Fruit fly (Drosophila melanogaster) whole organism, prepupa: ENCODE measurements around the gene CG42716.
A peak's percentile ranks its signal among the peaks of the same experiment; 100 is the strongest.

Experiments
- Blimp-1 ChIP-seq: fragments of 200-800 bp; sonication (Bioruptor generic); optimal IDR thresholded peaks from 3 replicates; lab custom pipeline; 2017; ENCODE audit warnings: missing biosample characterization, missing genetic modification characterization, mild to moderate bottlenecking, moderate library complexity, missing genetic modification reagents
- CG10631 ChIP-seq: fragments of 200-800 bp; sonication (Bioruptor generic); optimal IDR thresholded peaks from 2 replicates; lab custom pipeline; 2016; ENCODE audit warnings: missing biosample characterization, missing genetic modification characterization
- CG10669 ChIP-seq: fragments of 200-800 bp; sonication (Bioruptor generic); optimal IDR thresholded peaks from 3 replicates; lab custom pipeline; 2018; ENCODE audit warnings: missing biosample characterization, mild to moderate bottlenecking, missing genetic modification characterization, moderate library complexity
- CG11294 ChIP-seq: fragments of 200-800 bp; sonication (Bioruptor generic); IDR thresholded peaks from 2 replicates; pipeline ENCODE4 v1.3.6; 2022; ENCODE audit warnings: missing biosample characterization, missing genetic modification characterization
- CG11762 ChIP-seq: fragments of 200-800 bp; sonication (Bioruptor generic); optimal IDR thresholded peaks from 3 replicates; lab custom pipeline; 2016; ENCODE audit warnings: missing biosample characterization, missing genetic modification characterization; ENCODE audit not compliant: insufficient read depth
- CG11902 ChIP-seq: fragments of 200-800 bp; sonication (Bioruptor generic); optimal IDR thresholded peaks from 3 replicates; lab custom pipeline; 2016; ENCODE audit warnings: missing biosample characterization, missing genetic modification characterization
- CG15336 ChIP-seq: fragments of 200-800 bp; sonication (Bioruptor generic); IDR thresholded peaks from 2 replicates; pipeline ENCODE4 v1.3.6; 2022; ENCODE audit warnings: missing biosample characterization, missing genetic modification characterization
- CG1621 ChIP-seq: fragments of 200-800 bp; sonication (Bioruptor generic); optimal IDR thresholded peaks from 3 replicates; lab custom pipeline; 2018; ENCODE audit warnings: missing biosample characterization, mild to moderate bottlenecking, missing genetic modification characterization
- CG31627 ChIP-seq: fragments of 200-800 bp; sonication (Bioruptor generic); optimal IDR thresholded peaks from 3 replicates; lab custom pipeline; 2016; ENCODE audit warnings: missing biosample characterization, missing genetic modification characterization
- CG32006 ChIP-seq: fragments of 200-800 bp; sonication (Bioruptor generic); optimal IDR thresholded peaks from 3 replicates; lab custom pipeline; 2017; ENCODE audit warnings: missing biosample characterization, mild to moderate bottlenecking, missing genetic modification characterization
- CG34406 ChIP-seq: fragments of 200-800 bp; sonication (Bioruptor generic); optimal IDR thresholded peaks from 3 replicates; lab custom pipeline; 2016; ENCODE audit warnings: missing biosample characterization, missing genetic modification characterization
- CG3919 ChIP-seq: fragments of 200-800 bp; sonication (Bioruptor generic); optimal IDR thresholded peaks from 3 replicates; lab custom pipeline; 2016; ENCODE audit warnings: missing biosample characterization, missing genetic modification characterization
- CG6163 ChIP-seq: fragments of 200-800 bp; sonication (Bioruptor generic); IDR thresholded peaks from 3 replicates; pipeline ENCODE4 v1.3.6; 2022; ENCODE audit warnings: missing biosample characterization, missing genetic modification characterization
- CG6792 ChIP-seq: fragments of 200-800 bp; sonication (Bioruptor generic); optimal IDR thresholded peaks from 3 replicates; lab custom pipeline; 2016; ENCODE audit warnings: missing biosample characterization, missing genetic modification characterization
- CG6808 ChIP-seq: fragments of 200-800 bp; sonication (Bioruptor generic); optimal IDR thresholded peaks from 3 replicates; lab custom pipeline; 2017; ENCODE audit warnings: missing biosample characterization, missing genetic modification characterization, mild to moderate bottlenecking, moderate library complexity, missing genetic modification reagents
- CG6854 ChIP-seq: fragments of 200-800 bp; sonication (Bioruptor generic); optimal IDR thresholded peaks from 2 replicates; lab custom pipeline; 2017; ENCODE audit warnings: missing biosample characterization, mild to moderate bottlenecking, missing genetic modification characterization
- CG7368 ChIP-seq: fragments of 200-800 bp; sonication (Bioruptor generic); optimal IDR thresholded peaks from 3 replicates; lab custom pipeline; 2016; ENCODE audit warnings: missing biosample characterization, missing genetic modification characterization
- CG8119 ChIP-seq: fragments of 200-800 bp; sonication (Bioruptor generic); IDR thresholded peaks from 3 replicates; pipeline ENCODE4 v1.3.6; 2022; ENCODE audit warnings: missing biosample characterization, missing genetic modification characterization
- CG8319 ChIP-seq: fragments of 200-800 bp; sonication (Bioruptor generic); optimal IDR thresholded peaks from 3 replicates; lab custom pipeline; 2016; ENCODE audit warnings: missing biosample characterization, missing genetic modification characterization
- CG8632 ChIP-seq: fragments of 200-800 bp; sonication (Bioruptor generic); optimal IDR thresholded peaks from 3 replicates; lab custom pipeline; 2016; ENCODE audit warnings: missing biosample characterization, missing genetic modification characterization
- CG9139 ChIP-seq: fragments of 200-800 bp; sonication (Bioruptor generic); optimal IDR thresholded peaks from 3 replicates; lab custom pipeline; 2017; ENCODE audit warnings: missing biosample characterization, mild to moderate bottlenecking, missing genetic modification characterization
- Eip75B ChIP-seq: fragments of 200-800 bp; sonication (Bioruptor generic); optimal IDR thresholded peaks from 3 replicates; lab custom pipeline; 2016; ENCODE audit warnings: missing biosample characterization, missing genetic modification characterization
- Eip78C ChIP-seq: fragments of 200-800 bp; sonication (Bioruptor generic); peaks from one replicate; lab custom pipeline; 2016; ENCODE audit warnings: missing biosample characterization, missing genetic modification characterization
- Eip93F ChIP-seq: fragments of 200-800 bp; sonication (Bioruptor generic); optimal IDR thresholded peaks from 2 replicates; lab custom pipeline; 2016; ENCODE audit warnings: missing biosample characterization, mild to moderate bottlenecking, missing genetic modification characterization
- Ets21C ChIP-seq: fragments of 200-800 bp; sonication (Bioruptor generic); optimal IDR thresholded peaks from 3 replicates; lab custom pipeline; 2016; ENCODE audit warnings: missing biosample characterization, missing genetic modification characterization
- Ets96B ChIP-seq: fragments of 200-800 bp; optimal IDR thresholded peaks from 2 replicates; lab custom pipeline; 2019; ENCODE audit warnings: missing biosample characterization, mild to moderate bottlenecking, missing genetic modification characterization, moderate library complexity
- Gug ChIP-seq: fragments of 200-800 bp; sonication (Bioruptor generic); IDR thresholded peaks from 2 replicates; pipeline ENCODE4 v1.3.6; 2022; ENCODE audit warnings: missing biosample characterization, missing genetic modification characterization
- Hr38 ChIP-seq: sonication (Bioruptor generic); optimal IDR thresholded peaks from 2 replicates; lab custom pipeline; 2016; ENCODE audit warnings: missing biosample characterization, missing genetic modification characterization
- Hr39 ChIP-seq: fragments of 200-800 bp; sonication (Bioruptor generic); optimal IDR thresholded peaks from 2 replicates; lab custom pipeline; 2016; ENCODE audit warnings: missing biosample characterization, missing genetic modification characterization
- Lpt ChIP-seq: fragments of 200-800 bp; sonication (Bioruptor generic); optimal IDR thresholded peaks from 3 replicates; lab custom pipeline; 2016; ENCODE audit warnings: missing biosample characterization, missing genetic modification characterization
- Met ChIP-seq: fragments of 200-800 bp; sonication (Bioruptor generic); optimal IDR thresholded peaks from 3 replicates; lab custom pipeline; 2016; ENCODE audit warnings: missing biosample characterization, missing genetic modification characterization
- OdsH ChIP-seq: fragments of 200-800 bp; sonication (Bioruptor generic); optimal IDR thresholded peaks from 3 replicates; lab custom pipeline; 2016; ENCODE audit warnings: missing biosample characterization, missing genetic modification characterization
- Sox102F ChIP-seq: fragments of 200-800 bp; sonication (Bioruptor generic); optimal IDR thresholded peaks from 2 replicates; lab custom pipeline; 2016; ENCODE audit warnings: missing biosample characterization, mild to moderate bottlenecking, missing genetic modification characterization
- Sox15 ChIP-seq: fragments of 200-800 bp; sonication (Bioruptor generic); optimal IDR thresholded peaks from 3 replicates; lab custom pipeline; 2016; ENCODE audit warnings: missing biosample characterization, missing genetic modification characterization
- achi ChIP-seq: fragments of 200-800 bp; sonication (Bioruptor generic); optimal IDR thresholded peaks from 3 replicates; lab custom pipeline; 2016; ENCODE audit warnings: missing biosample characterization, missing genetic modification characterization
- acj6 ChIP-seq: fragments of 200-800 bp; sonication (Bioruptor generic); optimal IDR thresholded peaks from 3 replicates; lab custom pipeline; 2016; ENCODE audit warnings: missing biosample characterization, missing genetic modification characterization
- cyc ChIP-seq: fragments of 200-800 bp; sonication (Bioruptor generic); optimal IDR thresholded peaks from 3 replicates; lab custom pipeline; 2016; ENCODE audit warnings: missing biosample characterization, missing genetic modification characterization
- dsx ChIP-seq: fragments of 200-800 bp; optimal IDR thresholded peaks from 3 replicates; lab custom pipeline; 2019; ENCODE audit warnings: missing biosample characterization, mild to moderate bottlenecking, missing genetic modification characterization, moderate library complexity; ENCODE audit not compliant: poor library complexity, severe bottlenecking
- eg ChIP-seq: fragments of 200-800 bp; sonication (Bioruptor generic); IDR thresholded peaks from 3 replicates; pipeline ENCODE4 v1.3.6; 2022; ENCODE audit warnings: missing biosample characterization, missing genetic modification characterization
- esn ChIP-seq: fragments of 200-800 bp; sonication (Bioruptor generic); optimal IDR thresholded peaks from 2 replicates; lab custom pipeline; 2016; ENCODE audit warnings: missing biosample characterization, mild to moderate bottlenecking, missing genetic modification characterization, moderate library complexity
- fd59A ChIP-seq: fragments of 200-800 bp; sonication (Bioruptor generic); optimal IDR thresholded peaks from 2 replicates; lab custom pipeline; 2017; ENCODE audit warnings: missing biosample characterization, mild to moderate bottlenecking, missing genetic modification characterization, missing genetic modification reagents
- fd85E ChIP-seq: fragments of 200-800 bp; sonication (Bioruptor generic); optimal IDR thresholded peaks from 3 replicates; lab custom pipeline; 2016; ENCODE audit warnings: missing biosample characterization, missing genetic modification characterization
- fkh ChIP-seq: fragments of 200-800 bp; sonication (Bioruptor generic); optimal IDR thresholded peaks from 3 replicates; lab custom pipeline; 2017; ENCODE audit warnings: missing biosample characterization, mild to moderate bottlenecking, missing genetic modification characterization, moderate library complexity
- lz ChIP-seq: fragments of 200-800 bp; sonication (Bioruptor generic); optimal IDR thresholded peaks from 3 replicates; lab custom pipeline; 2016; ENCODE audit warnings: missing biosample characterization, missing genetic modification characterization
- net ChIP-seq: fragments of 200-800 bp; sonication (Bioruptor generic); optimal IDR thresholded peaks from 3 replicates; lab custom pipeline; 2016; ENCODE audit warnings: missing biosample characterization, missing genetic modification characterization
- pdm3 ChIP-seq: fragments of 200-800 bp; sonication (Bioruptor generic); optimal IDR thresholded peaks from 3 replicates; lab custom pipeline; 2016; ENCODE audit warnings: missing biosample characterization, missing genetic modification characterization
- salr ChIP-seq, 2 experiments: fragments of 200-800 bp; sonication (Bioruptor generic); optimal IDR thresholded peaks; 3 replicates each; lab custom pipeline; 2016 to 2018; ENCODE audit warnings: missing biosample characterization in 2 of 2, missing genetic modification characterization in 2 of 2, mild to moderate bottlenecking in 1 of 2
- spab ChIP-seq: fragments of 200-800 bp; sonication (Bioruptor generic); optimal IDR thresholded peaks from 2 replicates; lab custom pipeline; 2017; ENCODE audit warnings: missing biosample characterization, mild to moderate bottlenecking, missing genetic modification characterization, missing genetic modification reagents
- ss ChIP-seq, 2 experiments: fragments of 200-800 bp; sonication (Bioruptor generic); optimal IDR thresholded peaks; 2 replicates in 1 of 2; 3 replicates in 1 of 2; lab custom pipeline; 2017 to 2018; ENCODE audit warnings: mild to moderate bottlenecking in 2 of 2, missing biosample characterization in 2 of 2, missing genetic modification characterization in 2 of 2, moderate library complexity in 1 of 2
- topi ChIP-seq: fragments of 200-800 bp; sonication (Bioruptor generic); optimal IDR thresholded peaks from 3 replicates; lab custom pipeline; 2016; ENCODE audit warnings: missing biosample characterization, missing genetic modification characterization
- vri ChIP-seq: fragments of 200-800 bp; sonication (Bioruptor generic); optimal IDR thresholded peaks from 3 replicates; lab custom pipeline; 2016; ENCODE audit warnings: missing biosample characterization, mild to moderate bottlenecking, missing genetic modification characterization

The CG42716 gene

dm6 chr3L:16060806-16061600 is 27.4 kb downstream of the CG42716 start:
- TF ChIP-seq Eip78C = no peak
- no peak for TF ChIP-seq Ets96B (tag; lab: Kevin White, UChicago)
- TF ChIP-seq CG8632 (GFP tag; lab: Kevin White, UChicago) = peak; percentile 16
- TF ChIP-seq Ets21C (GFP tag; lab: Kevin White, UChicago) = no peak
- TF ChIP-seq eg (GFP tag; lab: Robert Waterston, UW) = peak; percentile 10; the same call in 2 of the 3 replicates
- no peak for TF ChIP-seq CG34406 (GFP tag; lab: Kevin White, UChicago)
- TF ChIP-seq achi (GFP tag; lab: Kevin White, UChicago) = no peak
- TF ChIP-seq net (GFP tag; lab: Kevin White, UChicago) = peak; percentile 24
- TF ChIP-seq Hr39 (GFP tag; lab: Kevin White, UChicago) = no peak
- TF ChIP-seq Hr38 = no peak
- TF ChIP-seq CG6808 = no peak
- TF ChIP-seq CG6163 (GFP tag; lab: Robert Waterston, UW) = no peak
- no peak for TF ChIP-seq Eip93F (GFP tag; lab: Kevin White, UChicago)
- TF ChIP-seq CG7368 (GFP tag; lab: Kevin White, UChicago) = no peak
- TF ChIP-seq CG10631 (GFP tag; lab: Kevin White, UChicago) = peak; percentile 53
- TF ChIP-seq ss (GFP tag; optimal IDR thresholded peaks at IDR 0.05; lab: Kevin White, UChicago) = no peak
- TF ChIP-seq CG8119 (GFP tag; lab: Robert Waterston, UW) = peak; percentile 40; the same call in 2 of the 3 replicates
- TF ChIP-seq fd85E (GFP tag; lab: Kevin White, UChicago) = no peak
- no peak for TF ChIP-seq CG11902 (GFP tag; lab: Kevin White, UChicago)
- no peak for TF ChIP-seq Met (GFP tag; lab: Kevin White, UChicago)
- TF ChIP-seq CG8319 = no peak
- TF ChIP-seq acj6 (GFP tag; lab: Kevin White, UChicago) = peak; percentile 58
- no peak for TF ChIP-seq spab
- TF ChIP-seq vri = peak; percentile 7
- TF ChIP-seq cyc (GFP tag; lab: Kevin White, UChicago) = no peak
- no peak for TF ChIP-seq CG1621 (tag; lab: Kevin White, UChicago)
- TF ChIP-seq CG11762 (GFP tag; lab: Kevin White, UChicago) = no peak
- no peak for TF ChIP-seq Sox102F (GFP tag; lab: Kevin White, UChicago)
- TF ChIP-seq CG11294 (GFP tag; lab: Robert Waterston, UW) = no peak
- no peak for TF ChIP-seq CG3919 (GFP tag; lab: Kevin White, UChicago)
- TF ChIP-seq CG6792 (GFP tag; lab: Kevin White, UChicago) = peak; percentile 32
- no peak for TF ChIP-seq CG32006 (GFP tag; lab: Kevin White, UChicago)
- no peak for TF ChIP-seq CG31627 (GFP tag; lab: Kevin White, UChicago)
- TF ChIP-seq pdm3 (GFP tag; lab: Kevin White, UChicago) = no peak
- TF ChIP-seq CG15336 = no peak
- peak in 1 of 2 experiments; percentile 49 for TF ChIP-seq salr (GFP tag; optimal IDR thresholded peaks at IDR 0.05; lab: Kevin White, UChicago)
- TF ChIP-seq Sox15 = no peak
- peak; percentile 92 for TF ChIP-seq dsx (GFP tag; lab: Kevin White, UChicago)
- TF ChIP-seq CG6854 (GFP tag; lab: Kevin White, UChicago) = no peak
- no peak for TF ChIP-seq CG9139 (GFP tag; lab: Kevin White, UChicago)
- no peak for TF ChIP-seq Lpt (GFP tag; lab: Kevin White, UChicago)
- no peak for TF ChIP-seq Blimp-1 (GFP tag; lab: Kevin White, UChicago)
- no peak for TF ChIP-seq CG10669 (GFP tag; lab: Kevin White, UChicago)
- TF ChIP-seq fd59A = peak; percentile 23
- TF ChIP-seq topi = no peak
- TF ChIP-seq esn (GFP tag; lab: Kevin White, UChicago) = peak; percentile 45
- TF ChIP-seq lz = peak; percentile 36
- TF ChIP-seq Gug (GFP tag; lab: Robert Waterston, UW) = no peak
- peak; percentile 38 for TF ChIP-seq OdsH (GFP tag; lab: Kevin White, UChicago)
- TF ChIP-seq Eip75B = no peak
- no peak for TF ChIP-seq fkh (GFP tag; lab: Kevin White, UChicago)
